Fruit fly (Drosophila melanogaster): ENCODE measurements around the gene Efr.
A peak's percentile ranks its signal among the peaks of the same experiment; 100 is the strongest.

Efr gene

DNA sequence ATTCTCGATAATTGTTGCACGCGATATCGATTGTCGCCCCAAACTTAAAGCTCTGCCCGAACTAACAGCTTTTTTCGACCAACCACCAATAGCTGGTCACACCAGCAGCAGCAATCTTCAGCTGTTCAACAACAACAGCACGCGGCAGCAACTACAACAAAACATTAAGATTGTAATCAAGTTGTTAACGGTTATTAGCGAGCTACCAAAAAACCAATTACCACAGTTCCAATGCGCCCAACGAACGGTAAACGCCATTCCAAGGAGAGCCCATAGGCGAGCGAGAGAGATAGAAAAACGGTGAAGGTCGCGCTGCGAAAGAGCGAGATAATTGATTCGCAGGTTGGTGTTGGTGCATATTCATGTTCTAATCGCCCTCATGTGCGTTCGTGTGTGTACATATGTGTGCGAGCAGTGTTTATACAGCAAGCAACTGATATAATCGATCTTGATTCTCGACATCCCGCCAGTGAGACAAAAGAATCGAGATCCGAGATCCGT lies at the start of gene Efr:
Efr (plus strand) TSS at position 113 of the 501 bp plus-strand sequence.
- TF ChIP-seq vri (GFP tag; optimal IDR thresholded peaks at IDR 0.05) (no peak), CG15336 (GFP tag; IDR thresholded peaks at IDR 0.05) (no peak), lz (GFP tag; optimal IDR thresholded peaks at IDR 0.05) (no peak), CG9139 (GFP tag; optimal IDR thresholded peaks at IDR 0.05) (no peak), fkh (GFP tag; optimal IDR thresholded peaks at IDR 0.05) (peak; percentile 79), CG10631 (GFP tag; optimal IDR thresholded peaks at IDR 0.05) (no peak), dsx (GFP tag; optimal IDR thresholded peaks at IDR 0.05; ENCODE audit: poor library complexity, severe bottlenecking) (peak; percentile 11)

DNA sequence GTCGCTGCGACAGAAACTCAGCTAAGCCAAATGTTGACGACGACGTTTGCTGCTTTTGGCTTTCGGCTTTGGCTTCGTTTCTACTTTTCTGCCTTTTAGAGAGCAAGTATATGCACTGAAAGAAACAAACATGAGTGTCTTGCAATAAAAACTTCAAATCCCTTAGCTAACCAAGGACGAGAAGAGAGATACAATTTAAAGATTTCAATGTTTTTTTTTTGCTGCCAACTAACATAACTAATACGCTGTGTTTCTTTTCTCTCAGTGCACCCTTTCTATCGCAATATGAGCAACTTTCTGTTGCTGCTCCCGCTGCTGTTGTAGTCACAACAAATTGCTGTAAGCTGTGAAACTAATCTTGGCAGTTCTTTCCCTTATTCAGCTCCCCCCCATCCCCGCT lies 40.3 kb upstream of the Efr start:
- peak; percentile 17 for TF ChIP-seq pdm3 (GFP tag; optimal IDR thresholded peaks at IDR 0.05)
- TF ChIP-seq Gug (GFP tag; IDR thresholded peaks at IDR 0.05) = peak; percentile 45
- no peak for TF ChIP-seq spab (GFP tag; optimal IDR thresholded peaks at IDR 0.05)
- peak; percentile 29 for TF ChIP-seq Eip78C (GFP tag)
- peak; percentile 8 for TF ChIP-seq CG10669 (GFP tag; optimal IDR thresholded peaks at IDR 0.05)
- peak; percentile 9 for TF ChIP-seq OdsH (GFP tag; optimal IDR thresholded peaks at IDR 0.05)
- peak; percentile 28; the same call in 1 of the 2 replicates for TF ChIP-seq CG11294 (GFP tag; IDR thresholded peaks at IDR 0.05)
- peak; percentile 54; the same call in 1 of the 3 replicates for TF ChIP-seq eg (GFP tag; IDR thresholded peaks at IDR 0.05)
- no peak for TF ChIP-seq Eip93F (GFP tag; optimal IDR thresholded peaks at IDR 0.05)
- peak; percentile 18 for TF ChIP-seq CG32006 (GFP tag; optimal IDR thresholded peaks at IDR 0.05)
- TF ChIP-seq CG3919 (GFP tag; optimal IDR thresholded peaks at IDR 0.05) = peak; percentile 18
- TF ChIP-seq Hr4 (GFP tag; optimal IDR thresholded peaks at IDR 0.05) = peak; percentile 34
- peak; percentile 54; the same call in 1 of the 3 replicates for TF ChIP-seq CG6163 (GFP tag; IDR thresholded peaks at IDR 0.05)
- TF ChIP-seq CG10631 (GFP tag; optimal IDR thresholded peaks at IDR 0.05) = peak; percentile 2
- TF ChIP-seq Ets21C (GFP tag; optimal IDR thresholded peaks at IDR 0.05) = no peak
- peak; percentile 4 for TF ChIP-seq Hr39 (GFP tag; optimal IDR thresholded peaks at IDR 0.05)
- no peak for TF ChIP-seq CG7368 (GFP tag; optimal IDR thresholded peaks at IDR 0.05)
- TF ChIP-seq fkh (GFP tag; optimal IDR thresholded peaks at IDR 0.05) = no peak
- TF ChIP-seq CG31627 (GFP tag; optimal IDR thresholded peaks at IDR 0.05) = peak; percentile 7
- TF ChIP-seq CG15336 (GFP tag; IDR thresholded peaks at IDR 0.05) = 0 out of 2 replicates have a peak, but pooled peaks have one; percentile 22
- TF ChIP-seq svp (GFP tag) = peak; percentile 50

DNA sequence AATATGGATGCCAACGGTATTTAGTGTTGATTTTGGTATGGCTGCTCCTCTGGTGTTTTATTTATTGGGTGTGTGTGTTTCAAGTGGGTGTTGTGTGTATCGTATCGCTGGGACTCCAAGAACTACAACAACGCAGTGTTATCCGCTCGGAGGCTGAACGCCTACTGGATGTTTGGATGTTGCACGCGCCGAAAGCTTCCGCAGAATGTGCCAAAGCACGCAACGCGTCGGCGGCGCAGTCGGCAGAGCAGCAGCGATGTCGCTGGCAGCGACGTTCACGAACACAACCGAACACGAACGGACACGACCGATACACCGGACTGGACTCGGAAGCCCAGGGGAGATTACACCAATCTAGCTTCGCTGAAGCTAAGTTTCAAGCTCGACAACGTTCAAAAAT lies 27.4 kb upstream of the Efr start, which contains the start of gene Ca-alpha1T:
Ca-alpha1T (minus strand) TSS at position 152 of the 400 bp plus-strand sequence.
- no peak for TF ChIP-seq Sox102F (GFP tag; optimal IDR thresholded peaks at IDR 0.05)
- TF ChIP-seq CG16779 (tag; optimal IDR thresholded peaks at IDR 0.05) = no peak
- no peak for TF ChIP-seq CG10631 (GFP tag; optimal IDR thresholded peaks at IDR 0.05)
- no peak for TF ChIP-seq Hr38 (GFP tag; optimal IDR thresholded peaks at IDR 0.05)
- no peak for TF ChIP-seq CG8119 (GFP tag; IDR thresholded peaks at IDR 0.05)
- no peak for TF ChIP-seq Eip78C (GFP tag)
- TF ChIP-seq CG6163 (GFP tag; IDR thresholded peaks at IDR 0.05) = no peak
- TF ChIP-seq salr (GFP tag; optimal IDR thresholded peaks at IDR 0.05) = no peak
- no peak for TF ChIP-seq Sox15 (GFP tag; optimal IDR thresholded peaks at IDR 0.05)

DNA sequence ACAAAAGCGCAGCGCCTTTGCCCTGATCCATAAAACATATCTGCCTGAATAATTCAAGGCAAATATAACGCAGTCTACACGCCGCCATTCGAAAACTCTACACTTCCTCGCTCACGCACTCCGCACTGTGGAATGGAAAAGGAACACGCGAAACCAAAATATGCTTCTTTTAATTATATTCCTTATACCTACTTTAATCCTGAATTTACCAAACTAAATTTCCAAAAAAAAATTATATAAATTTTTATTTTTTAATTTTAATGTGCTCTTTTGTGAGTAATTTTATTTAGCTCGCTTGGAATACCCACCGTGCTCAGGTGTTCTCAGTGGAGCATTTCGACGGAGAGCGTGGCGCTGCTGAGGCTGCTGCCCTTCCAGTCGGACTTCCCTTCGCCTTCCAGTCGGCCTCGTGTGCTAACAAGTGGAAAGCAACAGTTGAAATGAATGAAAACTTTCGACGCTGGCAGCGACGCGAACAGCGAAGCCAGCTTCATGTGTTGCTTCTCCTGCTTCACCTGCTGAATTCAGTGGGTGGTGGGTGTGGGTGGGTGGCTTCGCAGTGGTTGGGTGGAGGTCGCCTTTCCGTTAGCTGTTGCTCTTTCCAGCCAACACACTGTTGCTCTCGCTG lies 26.5 kb upstream of the Efr start:
- peak; percentile 72 for TF ChIP-seq CG10631 (GFP tag; optimal IDR thresholded peaks at IDR 0.05)
- peak; percentile 55 for TF ChIP-seq CG6276 (GFP tag; optimal IDR thresholded peaks at IDR 0.05)
- peak; percentile 69 for TF ChIP-seq CG11294 (GFP tag; IDR thresholded peaks at IDR 0.05)
- TF ChIP-seq pdm3 (GFP tag; optimal IDR thresholded peaks at IDR 0.05) = peak; percentile 66
- peak; percentile 58 for TF ChIP-seq dac (GFP tag; optimal IDR thresholded peaks at IDR 0.05)
- peak; percentile 63 for TF ChIP-seq CG8632 (GFP tag; optimal IDR thresholded peaks at IDR 0.05)
- TF ChIP-seq CG16779 (tag; optimal IDR thresholded peaks at IDR 0.05) = peak; percentile 71
- TF ChIP-seq CG3032 (tag; optimal IDR thresholded peaks at IDR 0.05) = peak; percentile 72
- peak; percentile 38 for TF ChIP-seq CG7368 (GFP tag; optimal IDR thresholded peaks at IDR 0.05)
- TF ChIP-seq OdsH (GFP tag; optimal IDR thresholded peaks at IDR 0.05) = peak; percentile 75
- peak; percentile 49 for TF ChIP-seq Smox (GFP tag; optimal IDR thresholded peaks at IDR 0.05)
- peak; percentile 18 for TF ChIP-seq CG1621 (tag; optimal IDR thresholded peaks at IDR 0.05)
- TF ChIP-seq Eip93F (GFP tag; optimal IDR thresholded peaks at IDR 0.05) = no peak
- TF ChIP-seq Hr38 (GFP tag; optimal IDR thresholded peaks at IDR 0.05) = no peak
- TF ChIP-seq CG31627 (GFP tag; optimal IDR thresholded peaks at IDR 0.05) = peak; percentile 19
- peak; percentile 29 to 39 for TF ChIP-seq salr (GFP tag; optimal IDR thresholded peaks at IDR 0.05)
- TF ChIP-seq Hr4 (GFP tag; optimal IDR thresholded peaks at IDR 0.05) = peak; percentile 57
- peak in 1 of 2 experiments; percentile 29 for TF ChIP-seq ss (GFP tag; optimal IDR thresholded peaks at IDR 0.05)
- peak; percentile 11 for TF ChIP-seq vri (GFP tag; optimal IDR thresholded peaks at IDR 0.05)
- TF ChIP-seq CG8319 (GFP tag; optimal IDR thresholded peaks at IDR 0.05) = peak; percentile 27
- TF ChIP-seq svp (GFP tag) = peak; percentile 65
- TF ChIP-seq Sox102F (GFP tag; optimal IDR thresholded peaks at IDR 0.05) = peak; percentile 44
- TF ChIP-seq net (GFP tag; optimal IDR thresholded peaks at IDR 0.05) = peak; percentile 55
- TF ChIP-seq Ets21C (GFP tag; optimal IDR thresholded peaks at IDR 0.05) = no peak
- peak; percentile 28 for TF ChIP-seq CG6808 (GFP tag; optimal IDR thresholded peaks at IDR 0.05)
- peak; percentile 68 for TF ChIP-seq CG10669 (GFP tag; optimal IDR thresholded peaks at IDR 0.05)
- peak; percentile 35 for TF ChIP-seq Lpt (GFP tag; optimal IDR thresholded peaks at IDR 0.05)

Measured in whole organism, prepupa.